Worm (Caenorhabditis elegans): ENCODE results near the gene F31B12.4.

F31B12.4 gene

DNA sequence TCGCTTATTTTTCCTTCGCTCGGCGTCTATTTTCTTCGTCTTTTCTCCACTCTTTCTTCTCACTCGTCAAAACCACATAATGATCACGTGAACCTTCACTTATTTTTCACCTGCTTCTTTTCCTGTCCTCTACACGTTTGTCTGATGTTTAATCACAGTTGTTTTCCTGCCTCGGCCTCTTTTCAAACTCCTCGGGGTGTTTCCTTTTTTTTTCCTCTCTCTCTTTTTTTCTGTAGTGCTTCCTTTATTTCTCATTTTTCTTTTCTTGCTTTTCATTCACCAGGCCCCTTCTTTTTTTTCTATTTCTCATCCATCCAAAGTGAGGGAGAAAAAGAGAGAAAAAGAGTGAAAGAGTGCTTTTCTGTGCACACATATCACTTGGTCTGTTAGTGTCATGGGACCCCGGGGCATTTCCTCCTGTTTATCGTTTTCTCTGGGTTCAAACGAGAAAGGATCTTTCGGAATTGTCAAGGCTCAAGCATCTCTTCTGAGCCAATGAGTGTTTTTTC, 33.5 kb upstream of the F31B12.4 start (continued):
- peak; percentile 80 for TF ChIP-seq zfh-2 (GFP tag; conservative IDR thresholded peaks at IDR 0.05)
- TF ChIP-seq bed-1 (GFP tag; IDR thresholded peaks at IDR 0.05) = no peak
- no peak for TF ChIP-seq F10E7.11 (tag; optimal IDR thresholded peaks at IDR 0.05)
- no peak for TF ChIP-seq rec-8 (tag; optimal IDR thresholded peaks at IDR 0.05)
- no peak for TF ChIP-seq mxl-1 (tag; optimal IDR thresholded peaks at IDR 0.05)
- TF ChIP-seq T26A5.8 (tag; optimal IDR thresholded peaks at IDR 0.05) = no peak
- TF ChIP-seq nhr-27 (tag; optimal IDR thresholded peaks at IDR 0.05) = no peak
- TF ChIP-seq ZK185.1 (tag; optimal IDR thresholded peaks at IDR 0.05; ENCODE audit: poor library complexity, severe bottlenecking) = peak; percentile 9
- TF ChIP-seq snpc-4 (GFP tag; optimal IDR thresholded peaks at IDR 0.05) = no peak
- peak in 3 of 4 experiments; percentile 30 to 43 (median 34) for TF ChIP-seq snpc-4 (tag; optimal IDR thresholded peaks at IDR 0.05)
- TF ChIP-seq ekl-4 (GFP tag; IDR thresholded peaks at IDR 0.05) = no peak
- TF ChIP-seq attf-5 (GFP tag; optimal IDR thresholded peaks at IDR 0.05) = peak; percentile 74
- no peak for TF ChIP-seq hlh-12 (tag; optimal IDR thresholded peaks at IDR 0.05)
- TF ChIP-seq C17E4.6 (GFP tag; IDR thresholded peaks at IDR 0.05) = no peak
- peak; percentile 22 for TF ChIP-seq ztf-18 (tag; optimal IDR thresholded peaks at IDR 0.05)
- TF ChIP-seq nfyb-1 (GFP tag; IDR thresholded peaks at IDR 0.05) = peak; percentile 76; the same call in 1 of the 2 replicates
- no peak for TF ChIP-seq cebp-1 (GFP tag; IDR thresholded peaks at IDR 0.05)
- TF ChIP-seq cebp-1 (tag; optimal IDR thresholded peaks at IDR 0.05) = peak; percentile 86
- no peak for TF ChIP-seq B0019.2 (GFP tag; conservative IDR thresholded peaks at IDR 0.05)
- TF ChIP-seq lir-1 (GFP tag; conservative IDR thresholded peaks at IDR 0.05) = no peak
- no peak for TF ChIP-seq hlh-26 (GFP tag; conservative IDR thresholded peaks at IDR 0.05)
- no peak for TF ChIP-seq sptf-2 (GFP tag; optimal IDR thresholded peaks at IDR 0.05)
- TF ChIP-seq ama-1 (optimal IDR thresholded peaks at IDR 0.05) = no peak
- no peak for TF ChIP-seq ama-1 (GFP tag; optimal IDR thresholded peaks at IDR 0.05)
- TF ChIP-seq Y53F4B.3 (GFP tag; IDR thresholded peaks at IDR 0.05) = no peak
- TF ChIP-seq ceh-27 (GFP tag; optimal IDR thresholded peaks at IDR 0.05) = no peak
- TF ChIP-seq fkh-3 (tag; optimal IDR thresholded peaks at IDR 0.05) = no peak
- no peak for TF ChIP-seq F52B5.7 (tag; optimal IDR thresholded peaks at IDR 0.05)
- peak; percentile 15 for TF ChIP-seq nhr-90 (tag; optimal IDR thresholded peaks at IDR 0.05)
- TF ChIP-seq cebp-2 (GFP tag; IDR thresholded peaks at IDR 0.05) = no peak
- TF ChIP-seq lin-26 (GFP tag; IDR thresholded peaks at IDR 0.05) = peak; percentile 61; the same call in 1 of the 2 replicates
- TF ChIP-seq attf-6 (GFP tag; IDR thresholded peaks at IDR 0.05) = no peak
- peak; percentile 50 for TF ChIP-seq madf-10 (tag; optimal IDR thresholded peaks at IDR 0.05)
- TF ChIP-seq lsl-1 (GFP tag; optimal IDR thresholded peaks at IDR 0.05) = no peak
- no peak for TF ChIP-seq ceh-91 (GFP tag; IDR thresholded peaks at IDR 0.05)
- TF ChIP-seq Y67H2A.10 (GFP tag; conservative IDR thresholded peaks at IDR 0.05) = no peak
- no peak for TF ChIP-seq attf-3 (GFP tag; conservative IDR thresholded peaks at IDR 0.05)
- TF ChIP-seq nfya-1 (tag; optimal IDR thresholded peaks at IDR 0.05; ENCODE audit: borderline replicate concordance, insufficient read depth) = no peak
- TF ChIP-seq pbrm-1 (GFP tag; IDR thresholded peaks at IDR 0.05) = 0 out of 2 replicates have a peak, but pooled peaks have one; percentile 39
- no peak for TF ChIP-seq sdz-38 (tag; optimal IDR thresholded peaks at IDR 0.05)
- TF ChIP-seq dpl-1 (GFP tag; optimal IDR thresholded peaks at IDR 0.05) = no peak
- TF ChIP-seq die-1 (tag; optimal IDR thresholded peaks at IDR 0.05) = peak; percentile 39
- TF ChIP-seq F49E8.2 (tag; optimal IDR thresholded peaks at IDR 0.05; ENCODE audit: insufficient read depth) = no peak
- TF ChIP-seq F22D6.2 (tag; optimal IDR thresholded peaks at IDR 0.05) = peak; percentile 71
- no peak for TF ChIP-seq unc-62 (GFP tag; optimal IDR thresholded peaks at IDR 0.05)
- TF ChIP-seq rcor-1 (GFP tag; IDR thresholded peaks at IDR 0.05) = no peak
- TF ChIP-seq let-526 (GFP tag; IDR thresholded peaks at IDR 0.05) = peak; percentile 50; the same call in 1 of the 2 replicates
- TF ChIP-seq F57C9.4 (tag; optimal IDR thresholded peaks at IDR 0.05) = no peak
- no peak for TF ChIP-seq ceh-100 (GFP tag; IDR thresholded peaks at IDR 0.05)
